Fruit fly (Drosophila melanogaster) whole organism, embryonic: ENCODE results near the gene CG14545.

Experiments used
- CG1024 ChIP-seq: fragments of 200-800 bp; sonication (Bioruptor generic); IDR thresholded peaks from 2 replicates; pipeline ENCODE4 v1.3.6; 2022; ENCODE audit warnings: missing biosample characterization, missing genetic modification characterization
- CG1529 ChIP-seq: fragments of 200-800 bp; sonication (Bioruptor generic); optimal IDR thresholded peaks from 3 replicates; lab custom pipeline; 2018; ENCODE audit warnings: missing biosample characterization, missing genetic modification characterization
- CG4360 ChIP-seq: fragments of 200-800 bp; sonication (Bioruptor generic); IDR thresholded peaks from 2 replicates; pipeline ENCODE4 v1.3.6; 2022; ENCODE audit warnings: missing biosample characterization, missing genetic modification characterization
- CG6654 ChIP-seq: fragments of 200-800 bp; sonication (Bioruptor generic); optimal IDR thresholded peaks from 2 replicates; lab custom pipeline; 2017; ENCODE audit warnings: missing biosample characterization, mild to moderate bottlenecking, missing genetic modification characterization
- Side ChIP-seq: fragments of 200-800 bp; sonication (Bioruptor generic); optimal IDR thresholded peaks from 2 replicates; lab custom pipeline; 2016; ENCODE audit warnings: missing biosample characterization, missing genetic modification characterization
- YL-1 ChIP-seq: fragments of 200-800 bp; sonication (Bioruptor generic); optimal IDR thresholded peaks from 3 replicates; lab custom pipeline; 2017; ENCODE audit warnings: missing biosample characterization, mild to moderate bottlenecking, missing genetic modification characterization
- chm ChIP-seq: fragments of 200-800 bp; sonication (Bioruptor generic); IDR thresholded peaks from 2 replicates; pipeline ENCODE4 v1.3.6; 2022; ENCODE audit warnings: missing biosample characterization, missing genetic modification characterization
- croc ChIP-seq: fragments of 200-800 bp; sonication (Bioruptor generic); conservative IDR thresholded peaks from 3 replicates; pipeline ENCODE4 v1.3.6; 2022; ENCODE audit warnings: missing biosample characterization, missing genetic modification characterization
- dimm ChIP-seq: fragments of 200-800 bp; sonication (Bioruptor generic); IDR thresholded peaks from 2 replicates; pipeline ENCODE4 v1.3.6; 2022; ENCODE audit warnings: missing biosample characterization, missing genetic modification characterization
- gfzf ChIP-seq: fragments of 200-800 bp; sonication (Bioruptor generic); optimal IDR thresholded peaks from 2 replicates; lab custom pipeline; 2016; ENCODE audit warnings: missing biosample characterization, mild to moderate bottlenecking, missing genetic modification characterization, moderate library complexity
- kni ChIP-seq: fragments of 200-800 bp; sonication (Bioruptor generic); optimal IDR thresholded peaks from 3 replicates; lab custom pipeline; 2017; ENCODE audit warnings: mild to moderate bottlenecking, missing biosample characterization, missing genetic modification reagents, missing genetic modification characterization
- maf-S ChIP-seq: fragments of 200-800 bp; sonication (Bioruptor generic); optimal IDR thresholded peaks from 2 replicates; lab custom pipeline; 2016; ENCODE audit warnings: missing biosample characterization, missing genetic modification characterization
- nerfin-1 ChIP-seq: fragments of 200-800 bp; sonication (Bioruptor generic); optimal IDR thresholded peaks from 3 replicates; lab custom pipeline; 2019; ENCODE audit warnings: missing biosample characterization, mild to moderate bottlenecking, missing genetic modification characterization, moderate library complexity

DNA sequence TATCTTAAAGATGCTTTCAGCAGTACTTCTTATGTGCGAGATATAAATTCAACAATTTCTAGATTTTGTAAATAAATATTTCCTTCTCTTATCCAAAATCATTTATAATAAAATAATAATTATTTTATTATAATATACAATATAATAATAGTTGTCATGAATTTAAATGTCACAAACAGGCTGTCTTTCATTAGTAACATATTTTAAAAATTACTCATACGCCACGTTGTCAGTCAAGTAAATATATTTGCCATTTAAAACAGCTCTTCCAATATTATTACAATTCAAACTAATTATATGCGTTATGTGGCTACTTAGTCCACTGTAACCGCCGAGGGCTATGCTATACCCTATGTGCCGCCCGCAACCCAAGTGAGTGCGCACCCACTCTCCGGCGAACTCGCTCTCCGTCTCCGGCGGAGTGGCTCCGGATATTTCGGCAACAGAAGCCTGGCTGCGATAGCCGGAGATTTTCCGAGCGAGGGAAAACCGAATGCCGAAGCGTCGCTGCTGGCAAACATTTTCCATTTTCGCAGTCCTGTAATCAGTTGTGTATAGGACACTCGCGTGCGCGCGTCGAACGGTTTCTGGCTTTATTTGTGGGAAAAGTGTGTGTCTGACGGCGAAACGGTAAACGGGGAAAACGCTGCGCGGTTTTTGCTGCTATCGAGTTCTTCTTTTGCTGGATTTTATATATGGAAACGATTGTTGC is 4.7 kb upstream of the CG14545 start, which contains the start of gene CG5890:
- no peak for TF ChIP-seq maf-S (GFP tag; lab: Kevin White, UChicago)
- no peak for TF ChIP-seq CG6654
- no peak for TF ChIP-seq YL-1
- no peak for TF ChIP-seq kni (GFP tag; lab: Kevin White, UChicago)
- TF ChIP-seq CG1024 = no peak
- TF ChIP-seq CG4360 = no peak
- no peak for TF ChIP-seq Side (GFP tag; lab: Kevin White, UChicago)
- no peak for TF ChIP-seq chm (GFP tag; lab: Robert Waterston, UW)
- TF ChIP-seq gfzf (GFP tag; lab: Kevin White, UChicago) = no peak
- no peak for TF ChIP-seq dimm (GFP tag; lab: Robert Waterston, UW)
- no peak for TF ChIP-seq croc (GFP tag; lab: Robert Waterston, UW)
- no peak for TF ChIP-seq CG1529
- no peak for TF ChIP-seq nerfin-1
